Worm (Caenorhabditis elegans): ENCODE measurements around the gene srz-69.

DNA sequence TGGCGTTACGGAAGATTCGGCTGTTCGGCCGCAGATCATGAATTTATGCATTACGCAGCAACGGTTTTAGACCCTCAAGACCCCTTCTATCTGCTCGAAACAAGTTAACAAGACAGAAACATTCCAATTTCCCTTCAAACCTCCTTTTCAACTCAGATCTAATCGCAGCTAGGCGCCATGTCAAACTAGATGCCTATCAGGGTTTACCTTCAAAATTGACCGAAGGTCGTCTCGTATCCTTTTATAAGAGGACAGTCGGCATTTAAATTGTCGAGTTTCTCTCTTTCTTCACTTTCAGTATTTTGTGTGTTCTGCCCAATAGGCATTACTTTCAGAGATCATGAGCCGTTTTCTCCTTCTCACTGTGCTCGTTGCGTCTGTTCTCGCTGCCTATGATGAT, 39.0 kb downstream of the srz-69 start, which contains the start of gene grd-13:
- TF ChIP-seq lin-13 (GFP tag; optimal IDR thresholded peaks at IDR 0.05) (no peak), elt-2 (tag; optimal IDR thresholded peaks at IDR 0.05) (no peak), Y116A8C.19 (tag; optimal IDR thresholded peaks at IDR 0.05; ENCODE audit: borderline replicate concordance) (no peak), lsy-2 (tag; optimal IDR thresholded peaks at IDR 0.05) (no peak), fos-1 (tag; optimal IDR thresholded peaks at IDR 0.05) (no peak), skn-1 (tag; optimal IDR thresholded peaks at IDR 0.05) (no peak), nhr-237 (tag; optimal IDR thresholded peaks at IDR 0.05) (no peak), snpc-4 (tag; optimal IDR thresholded peaks at IDR 0.05) (no peak), nhr-77 (tag; optimal IDR thresholded peaks at IDR 0.05) (no peak), ztf-11 (tag; optimal IDR thresholded peaks at IDR 0.05) (no peak), ama-1 (optimal IDR thresholded peaks at IDR 0.05) (no peak), unc-86 (tag; optimal IDR thresholded peaks at IDR 0.05) (no peak), dpl-1 (GFP tag; optimal IDR thresholded peaks at IDR 0.05) (no peak), nhr-11 (tag; optimal IDR thresholded peaks at IDR 0.05) (no peak)

All from whole organism, L1 larva.